Worm (Caenorhabditis elegans) whole organism, mixed stage, embryonic: ENCODE data around the gene trcs-1.

ENCODE experiments used
- M03D4.4 ChIP-seq: sonication (generic microtip); optimal IDR thresholded peaks from 2 replicates; lab custom pipeline; 2017; ENCODE audit warnings: mild to moderate bottlenecking, missing genetic modification characterization, missing compliant biosample characterization
- bed-3 ChIP-seq: fragments of 200-800 bp; sonication (Bioruptor generic); optimal IDR thresholded peaks from 3 replicates; lab custom pipeline; 2018; ENCODE audit warnings: mild to moderate bottlenecking, missing genetic modification characterization, moderate library complexity, missing compliant biosample characterization
- blmp-1 ChIP-seq: fragments of 150-350 bp; optimal IDR thresholded peaks from 2 replicates; lab custom pipeline; 2014; ENCODE audit warnings: missing biosample characterization, missing genetic modification characterization
- ceh-39 ChIP-seq: fragments of 150-350 bp; optimal IDR thresholded peaks from 2 replicates; lab custom pipeline; 2014; ENCODE audit warnings: missing biosample characterization, missing genetic modification characterization
- ceh-43 ChIP-seq: fragments of 200-800 bp; sonication (Bioruptor generic); optimal IDR thresholded peaks from 2 replicates; lab custom pipeline; 2018; ENCODE audit warnings: mild to moderate bottlenecking, missing genetic modification characterization, moderate library complexity, missing compliant biosample characterization
- ceh-83 ChIP-seq: fragments of 200-800 bp; sonication (Bioruptor generic); optimal IDR thresholded peaks from 2 replicates; lab custom pipeline; 2018; ENCODE audit warnings: mild to moderate bottlenecking, missing genetic modification characterization, missing compliant biosample characterization
- cnd-1 ChIP-seq: fragments of 200-800 bp; sonication (Bioruptor generic); optimal IDR thresholded peaks from 2 replicates; lab custom pipeline; 2018; ENCODE audit warnings: mild to moderate bottlenecking, missing genetic modification characterization, missing compliant biosample characterization
- elt-1 ChIP-seq: sonication (generic microtip); optimal IDR thresholded peaks from 2 replicates; lab custom pipeline; 2017; ENCODE audit warnings: missing genetic modification characterization, mild to moderate bottlenecking, missing compliant biosample characterization, antibody characterized with exemption, moderate library complexity, borderline replicate concordance; ENCODE audit not compliant: insufficient read depth
- hlh-1 ChIP-seq: fragments of 150-350 bp; optimal IDR thresholded peaks from 2 replicates; lab custom pipeline; 2014; ENCODE audit warnings: missing biosample characterization, missing genetic modification reagents, missing genetic modification characterization
- lin-13 ChIP-seq: fragments of 150-350 bp; optimal IDR thresholded peaks from 2 replicates; lab custom pipeline; 2014; ENCODE audit warnings: missing biosample characterization, missing genetic modification characterization
- lin-32 ChIP-seq: fragments of 200-800 bp; sonication (Bioruptor generic); optimal IDR thresholded peaks from 2 replicates; lab custom pipeline; 2018; ENCODE audit warnings: mild to moderate bottlenecking, missing genetic modification characterization, missing compliant biosample characterization
- lsy-2 ChIP-seq: fragments of 150-350 bp; optimal IDR thresholded peaks from 2 replicates; lab custom pipeline; 2014; ENCODE audit warnings: missing biosample characterization, missing genetic modification characterization
- mab-5 ChIP-seq: fragments of 150-350 bp; optimal IDR thresholded peaks from 2 replicates; lab custom pipeline; 2014; ENCODE audit warnings: missing biosample characterization, missing genetic modification characterization
- mep-1 ChIP-seq: fragments of 150-350 bp; optimal IDR thresholded peaks from 2 replicates; lab custom pipeline; 2017; ENCODE audit warnings: missing biosample characterization, missing genetic modification reagents, missing genetic modification characterization, inconsistent platforms
- nhr-12 ChIP-seq: fragments of 150-350 bp; optimal IDR thresholded peaks from 2 replicates; lab custom pipeline; 2014; ENCODE audit warnings: missing biosample characterization, missing genetic modification characterization
- nhr-2 ChIP-seq: fragments of 150-350 bp; optimal IDR thresholded peaks from 2 replicates; lab custom pipeline; 2014; ENCODE audit warnings: missing biosample characterization, missing genetic modification characterization
- nhr-237 ChIP-seq: fragments of 150-350 bp; optimal IDR thresholded peaks from 2 replicates; lab custom pipeline; 2014; ENCODE audit warnings: missing biosample characterization, missing genetic modification characterization
- nhr-76 ChIP-seq: sonication (generic microtip); optimal IDR thresholded peaks from 2 replicates; lab custom pipeline; 2017; ENCODE audit warnings: missing biosample characterization, missing genetic modification characterization
- pha-4 ChIP-seq: fragments of 150-350 bp; optimal IDR thresholded peaks from 2 replicates; lab custom pipeline; 2018; ENCODE audit warnings: missing biosample characterization, missing genetic modification reagents, missing genetic modification characterization
- sem-2 ChIP-seq: fragments of 200-800 bp; sonication (Bioruptor generic); optimal IDR thresholded peaks from 2 replicates; lab custom pipeline; 2018; ENCODE audit warnings: mild to moderate bottlenecking, missing genetic modification characterization, missing compliant biosample characterization
- sptf-1 ChIP-seq: sonication (generic microtip); optimal IDR thresholded peaks from 2 replicates; lab custom pipeline; 2017; ENCODE audit warnings: mild to moderate bottlenecking, missing genetic modification characterization, moderate library complexity, missing compliant biosample characterization
- unc-120 ChIP-seq: sonication (generic microtip); optimal IDR thresholded peaks from 2 replicates; lab custom pipeline; 2017; ENCODE audit warnings: missing genetic modification characterization, missing compliant biosample characterization; ENCODE audit not compliant: poor library complexity, severe bottlenecking
- unc-39 ChIP-seq: fragments of 150-350 bp; optimal IDR thresholded peaks from 2 replicates; lab custom pipeline; 2014; ENCODE audit warnings: missing biosample characterization, missing genetic modification characterization
- unc-62 ChIP-seq: fragments of 150-350 bp; optimal IDR thresholded peaks from 2 replicates; lab custom pipeline; 2014; ENCODE audit warnings: missing biosample characterization, missing genetic modification reagents, missing genetic modification characterization
- zip-8 ChIP-seq: fragments of 150-350 bp; optimal IDR thresholded peaks from 2 replicates; lab custom pipeline; 2014; ENCODE audit warnings: missing biosample characterization, missing genetic modification characterization
- ztf-11 ChIP-seq: fragments of 150-350 bp; optimal IDR thresholded peaks from 2 replicates; lab custom pipeline; 2014; ENCODE audit warnings: missing biosample characterization, missing genetic modification characterization

The trcs-1 gene

DNA sequence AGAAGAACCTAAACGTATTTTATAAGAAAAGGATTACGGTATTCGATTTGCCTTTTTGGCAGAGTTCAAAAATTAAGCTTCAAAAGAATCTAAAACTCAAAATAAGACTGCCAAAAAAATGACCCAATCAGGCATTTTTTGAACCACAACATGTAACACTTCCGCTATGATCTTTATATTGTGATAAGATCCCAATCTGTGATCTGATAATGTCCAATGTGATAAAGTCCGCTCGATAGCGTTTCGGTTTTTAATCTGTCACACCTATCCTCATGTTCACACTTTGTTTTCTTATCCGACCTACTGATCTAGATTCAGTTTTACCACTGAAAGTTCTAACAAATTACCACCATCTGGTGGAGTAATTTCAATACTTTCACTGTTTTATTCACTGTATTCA is 25.4 kb upstream of the trcs-1 start:
- no peak for TF ChIP-seq lin-13 (tag; lab: Kevin White, UChicago)
- no peak for TF ChIP-seq ceh-43 (GFP tag; lab: Kevin White, UChicago)
- TF ChIP-seq elt-1 (tag; lab: Kevin White, UChicago) = peak; percentile 100
- no peak for TF ChIP-seq blmp-1 (tag; lab: Kevin White, UChicago)
- TF ChIP-seq sem-2 (GFP tag; lab: Kevin White, UChicago) = no peak
- no peak for TF ChIP-seq lin-32
- no peak for TF ChIP-seq unc-39 (tag; lab: Kevin White, UChicago)
- no peak for TF ChIP-seq pha-4 (tag; lab: Kevin White, UChicago)

DNA sequence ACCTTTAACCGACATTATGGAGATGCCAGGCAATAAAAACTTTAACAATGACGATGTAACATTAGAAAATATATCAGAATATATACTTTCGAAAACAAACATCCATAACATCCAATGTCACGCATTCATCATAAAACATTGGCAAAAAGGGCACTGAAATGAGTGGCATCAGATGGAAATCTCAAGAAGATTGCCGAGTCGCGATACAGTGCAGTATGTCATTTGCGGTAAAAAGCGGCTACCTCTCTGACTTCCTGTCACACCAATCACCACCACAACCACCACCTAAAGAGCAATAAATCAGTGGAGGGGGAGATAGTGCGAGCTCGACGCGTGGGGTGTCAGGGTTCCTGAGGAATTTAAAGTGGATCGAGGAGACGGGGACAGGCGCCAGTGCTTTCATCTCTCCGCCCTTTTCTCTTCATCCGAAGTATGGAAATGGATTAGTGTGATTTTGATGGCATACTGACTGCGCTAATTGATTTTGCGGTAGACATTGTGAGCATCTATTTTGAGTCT is 24.5 kb upstream of the trcs-1 start:
- TF ChIP-seq blmp-1 (tag; lab: Kevin White, UChicago) (no peak), bed-3 (GFP tag; lab: Kevin White, UChicago) (no peak), elt-1 (tag; lab: Kevin White, UChicago) (peak; percentile 98), lin-32 (no peak)
- TF ChIP-seq, all 35 proteins: peak for 1

DNA sequence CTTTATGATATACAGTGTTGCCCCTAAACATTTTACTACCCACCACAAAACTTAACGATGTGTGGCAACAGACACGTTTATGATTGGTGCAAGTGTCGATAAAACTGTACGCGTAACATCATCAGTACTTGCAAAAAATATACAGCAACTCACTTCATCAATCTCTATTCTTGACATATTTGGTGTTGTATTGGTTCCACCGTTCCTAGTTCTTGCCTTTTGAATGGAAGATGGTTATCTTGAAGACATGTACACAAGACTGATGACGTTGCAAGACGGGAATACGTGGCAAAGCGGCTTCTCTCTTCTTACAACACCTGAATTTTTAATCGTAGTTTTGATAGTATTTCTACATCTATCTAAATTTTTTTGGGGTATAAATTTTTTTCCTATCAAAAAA is 22.3 kb upstream of the trcs-1 start:
- TF ChIP-seq sem-2 (GFP tag; lab: Kevin White, UChicago) = no peak
- peak; percentile 91 for TF ChIP-seq elt-1 (tag; lab: Kevin White, UChicago)

ce11 chrIV:9609095-9609494 is 20.5 kb upstream of the trcs-1 start:
- TF ChIP-seq elt-1 (tag; lab: Kevin White, UChicago) (peak; percentile 97), mab-5 (tag; lab: Kevin White, UChicago) (no peak), cnd-1 (tag; lab: Kevin White, UChicago) (no peak), unc-120 (tag; lab: Kevin White, UChicago) (no peak)

- no peak for TF ChIP-seq M03D4.4 (tag; lab: Kevin White, UChicago)
- no peak for TF ChIP-seq ztf-11 (tag; lab: Kevin White, UChicago)
- TF ChIP-seq pha-4 (tag; lab: Kevin White, UChicago) = no peak
- no peak for TF ChIP-seq nhr-237
- TF ChIP-seq sptf-1 (tag; lab: Kevin White, UChicago) = no peak
- no peak for TF ChIP-seq nhr-12
- no peak for TF ChIP-seq mep-1 (tag; lab: Kevin White, UChicago)
- TF ChIP-seq unc-62 = no peak
- TF ChIP-seq ceh-39 (tag; lab: Kevin White, UChicago) = no peak
- TF ChIP-seq zip-8 (tag; lab: Kevin White, UChicago) = no peak
- no peak for TF ChIP-seq ceh-43 (GFP tag; lab: Kevin White, UChicago)
- TF ChIP-seq mab-5 (tag; lab: Kevin White, UChicago) = no peak
These were observed 19.3 kb upstream of the trcs-1 start for ce11 chrIV:9607945-9608344.

DNA sequence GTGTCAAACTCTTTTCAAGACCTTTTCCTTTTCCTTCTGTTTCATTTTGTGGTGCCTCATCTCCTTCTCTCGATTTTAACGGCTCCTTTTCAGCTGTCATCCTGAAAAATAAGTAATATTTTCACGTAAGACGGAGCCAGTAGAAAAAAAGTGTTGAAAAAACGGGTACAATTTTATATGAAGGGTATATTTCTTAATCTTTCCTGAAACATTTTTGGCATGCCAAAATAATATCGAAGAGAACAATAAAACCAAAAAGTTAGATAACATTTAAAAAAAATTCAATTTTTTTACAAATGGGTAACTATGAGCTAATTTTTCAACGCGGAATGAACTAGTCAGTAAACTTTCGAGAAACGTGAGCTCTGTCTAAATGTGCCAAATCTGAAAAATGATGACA is 13.0 kb upstream of the trcs-1 start, which contains the start of gene aat-1:
TSS of gene aat-1 (minus strand) at position 101 of the 400 bp plus-strand sequence.
- TF ChIP-seq hlh-1 (tag; lab: Kevin White, UChicago) (no peak), elt-1 (tag; lab: Kevin White, UChicago) (no peak), lin-32 (no peak), ceh-83 (GFP tag; lab: Kevin White, UChicago) (no peak), bed-3 (GFP tag; lab: Kevin White, UChicago) (no peak), nhr-237 (no peak), lsy-2 (tag; lab: Kevin White, UChicago) (no peak), unc-120 (tag; lab: Kevin White, UChicago) (no peak), ceh-39 (tag; lab: Kevin White, UChicago) (no peak), M03D4.4 (tag; lab: Kevin White, UChicago) (no peak), mep-1 (tag; lab: Kevin White, UChicago) (no peak), nhr-76 (no peak), sptf-1 (tag; lab: Kevin White, UChicago) (no peak), ceh-43 (GFP tag; lab: Kevin White, UChicago) (no peak), nhr-2 (tag; lab: Kevin White, UChicago) (no peak)
